Fruit fly (Drosophila melanogaster) whole organism, embryonic: ENCODE data around the gene Spt7.

Experiments
- C15 ChIP-seq: fragments of 200-800 bp; sonication (Bioruptor generic); IDR thresholded peaks from 3 replicates; pipeline ENCODE4 v1.3.6; 2022; ENCODE audit warnings: missing biosample characterization, missing genetic modification characterization
- CG10431 ChIP-seq: fragments of 200-800 bp; sonication (Bioruptor generic); optimal IDR thresholded peaks from 3 replicates; lab custom pipeline; 2018; ENCODE audit warnings: missing biosample characterization, mild to moderate bottlenecking, missing genetic modification characterization
- CG10959 ChIP-seq: fragments of 200-800 bp; sonication (Bioruptor generic); IDR thresholded peaks from 2 replicates; pipeline ENCODE4 v1.3.6; 2022; ENCODE audit warnings: missing biosample characterization, missing genetic modification characterization
- CG11085 ChIP-seq: fragments of 200-800 bp; sonication (Bioruptor generic); IDR thresholded peaks from 2 replicates; pipeline ENCODE4 v1.3.6; 2022; ENCODE audit warnings: missing biosample characterization, missing genetic modification characterization
- CG11456 ChIP-seq: fragments of 200-800 bp; sonication (Bioruptor generic); IDR thresholded peaks from 3 replicates; pipeline ENCODE4 v1.3.6; 2022; ENCODE audit warnings: missing biosample characterization, missing genetic modification characterization
- CG12219 ChIP-seq: fragments of 200-800 bp; sonication (Bioruptor generic); optimal IDR thresholded peaks from 3 replicates; lab custom pipeline; 2018; ENCODE audit warnings: missing biosample characterization, mild to moderate bottlenecking, missing genetic modification characterization
- CG1233 ChIP-seq: fragments of 200-800 bp; sonication (Bioruptor generic); optimal IDR thresholded peaks from 4 replicates; lab custom pipeline; 2018; ENCODE audit warnings: missing biosample characterization, mild to moderate bottlenecking, missing genetic modification characterization
- CG14050 ChIP-seq: fragments of 200-800 bp; sonication (Bioruptor generic); IDR thresholded peaks from 3 replicates; pipeline ENCODE4 v1.3.6; 2022; ENCODE audit warnings: missing biosample characterization, missing genetic modification characterization
- CG14667 ChIP-seq: fragments of 200-800 bp; sonication (Bioruptor generic); IDR thresholded peaks from 2 replicates; pipeline ENCODE4 v1.3.6; 2022; ENCODE audit warnings: missing biosample characterization, missing genetic modification characterization
- CG15269 ChIP-seq: fragments of 200-800 bp; sonication (Bioruptor generic); optimal IDR thresholded peaks from 2 replicates; lab custom pipeline; 2018; ENCODE audit warnings: missing biosample characterization, mild to moderate bottlenecking, missing genetic modification characterization, moderate library complexity
- CG17328 ChIP-seq: fragments of 200-800 bp; sonication (Bioruptor generic); IDR thresholded peaks from 2 replicates; pipeline ENCODE4 v1.3.6; 2022; ENCODE audit warnings: missing biosample characterization, missing genetic modification characterization
- CG17612 ChIP-seq: fragments of 200-800 bp; sonication (Bioruptor generic); IDR thresholded peaks from 2 replicates; pipeline ENCODE4 v1.3.6; 2022; ENCODE audit warnings: missing biosample characterization, missing genetic modification characterization
- CG2202 ChIP-seq: fragments of 200-800 bp; sonication (Bioruptor generic); optimal IDR thresholded peaks from 2 replicates; lab custom pipeline; 2018; ENCODE audit warnings: missing biosample characterization, mild to moderate bottlenecking, missing genetic modification characterization
- CG31224 ChIP-seq: fragments of 200-800 bp; sonication (Bioruptor generic); IDR thresholded peaks from 2 replicates; pipeline ENCODE4 v1.3.6; 2022; ENCODE audit warnings: missing biosample characterization, missing genetic modification characterization
- CG3163 ChIP-seq: fragments of 200-800 bp; sonication (Bioruptor generic); optimal IDR thresholded peaks from 3 replicates; lab custom pipeline; 2016; ENCODE audit warnings: missing biosample characterization, missing genetic modification characterization
- CG3281 ChIP-seq: fragments of 200-800 bp; sonication (Bioruptor generic); optimal IDR thresholded peaks from 3 replicates; lab custom pipeline; 2017; ENCODE audit warnings: missing biosample characterization, mild to moderate bottlenecking, missing genetic modification characterization
- CG33557 ChIP-seq: fragments of 200-800 bp; sonication (Bioruptor generic); optimal IDR thresholded peaks from 2 replicates; lab custom pipeline; 2019; ENCODE audit warnings: missing biosample characterization, mild to moderate bottlenecking, missing genetic modification characterization, moderate library complexity
- CG42726 ChIP-seq: fragments of 200-800 bp; sonication (Bioruptor generic); IDR thresholded peaks from 2 replicates; pipeline ENCODE4 v1.3.6; 2022; ENCODE audit warnings: missing biosample characterization, missing genetic modification characterization; ENCODE audit not compliant: partially characterized antibody
- CG5180 ChIP-seq: fragments of 200-800 bp; sonication (Bioruptor generic); optimal IDR thresholded peaks from 3 replicates; lab custom pipeline; 2017; ENCODE audit warnings: missing biosample characterization, missing genetic modification characterization, mild to moderate bottlenecking, moderate library complexity, missing genetic modification reagents
- CG7357 ChIP-seq: fragments of 200-800 bp; sonication (Bioruptor generic); IDR thresholded peaks from 3 replicates; pipeline ENCODE4 v1.3.6; 2022; ENCODE audit warnings: missing biosample characterization, missing genetic modification characterization
- CG7372 ChIP-seq: fragments of 200-800 bp; sonication (Bioruptor generic); IDR thresholded peaks from 2 replicates; pipeline ENCODE4 v1.3.6; 2022; ENCODE audit warnings: missing biosample characterization, missing genetic modification characterization
- CG8281 ChIP-seq: fragments of 200-800 bp; sonication (Bioruptor generic); optimal IDR thresholded peaks from 2 replicates; lab custom pipeline; 2018; ENCODE audit warnings: missing biosample characterization, mild to moderate bottlenecking, missing genetic modification characterization, moderate library complexity
- CG8290 ChIP-seq, 3 experiments: fragments of 200-800 bp; sonication (Bioruptor generic); optimal IDR thresholded peaks; 2 replicates each; lab custom pipeline; 2016 to 2019; ENCODE audit warnings: missing biosample characterization in 3 of 3, missing genetic modification characterization in 3 of 3, mild to moderate bottlenecking in 2 of 3, moderate library complexity in 1 of 3
- CG8478 ChIP-seq: fragments of >200 bp; optimal IDR thresholded peaks from 2 replicates; lab custom pipeline; 2018
- CG9215 ChIP-seq: fragments of 200-800 bp; sonication (Bioruptor generic); IDR thresholded peaks from 2 replicates; pipeline ENCODE4 v1.3.6; 2022; ENCODE audit warnings: missing biosample characterization, missing genetic modification characterization
- CTCF ChIP-seq: fragments of 200-800 bp; sonication (Bioruptor generic); optimal IDR thresholded peaks from 2 replicates; lab custom pipeline; 2017; ENCODE audit warnings: missing biosample characterization, mild to moderate bottlenecking, missing genetic modification characterization, moderate library complexity
- Dbx ChIP-seq: fragments of 200-800 bp; sonication (Bioruptor generic); IDR thresholded peaks from 3 replicates; pipeline ENCODE4 v1.3.6; 2022; ENCODE audit warnings: missing biosample characterization, missing genetic modification characterization
- ERR ChIP-seq: fragments of 200-800 bp; sonication (Bioruptor generic); optimal IDR thresholded peaks from 2 replicates; lab custom pipeline; 2016; ENCODE audit warnings: missing biosample characterization, missing genetic modification characterization
- GATAe ChIP-seq: fragments of 200-800 bp; sonication (Bioruptor generic); conservative IDR thresholded peaks from 2 replicates; pipeline ENCODE4 v1.3.6; 2022; ENCODE audit warnings: missing biosample characterization, missing genetic modification characterization
- Hey ChIP-seq: fragments of 200-800 bp; sonication (Bioruptor generic); optimal IDR thresholded peaks from 3 replicates; lab custom pipeline; 2018; ENCODE audit warnings: missing biosample characterization, mild to moderate bottlenecking, missing genetic modification characterization
- MBD-R2 ChIP-seq: fragments of 200-800 bp; sonication (Bioruptor generic); IDR thresholded peaks from 2 replicates; pipeline ENCODE4 v1.3.6; 2022; ENCODE audit warnings: missing biosample characterization, missing genetic modification characterization
- Med ChIP-seq: fragments of 200-800 bp; sonication (Bioruptor generic); peaks from one replicate; lab custom pipeline; 2016; ENCODE audit warnings: missing biosample characterization, missing genetic modification characterization, mild to moderate bottlenecking, inconsistent platforms, moderate library complexity
- Myb ChIP-seq: fragments of 200-800 bp; sonication (Bioruptor generic); optimal IDR thresholded peaks from 2 replicates; lab custom pipeline; 2016; ENCODE audit warnings: missing biosample characterization, missing genetic modification characterization
- NC2α ChIP-seq: fragments of 200-800 bp; sonication (Bioruptor generic); optimal IDR thresholded peaks from 2 replicates; lab custom pipeline; 2016; ENCODE audit warnings: missing biosample characterization, missing genetic modification characterization
- Nf-YB ChIP-seq: fragments of 200-800 bp; sonication (Bioruptor generic); optimal IDR thresholded peaks from 3 replicates; lab custom pipeline; 2019; ENCODE audit warnings: missing biosample characterization, mild to moderate bottlenecking, missing genetic modification characterization, moderate library complexity
- Sox102F ChIP-seq: fragments of 200-800 bp; sonication (Bioruptor generic); optimal IDR thresholded peaks from 2 replicates; lab custom pipeline; 2018; ENCODE audit warnings: missing biosample characterization, mild to moderate bottlenecking, missing genetic modification characterization, moderate library complexity
- Stat92E ChIP-seq, 3 experiments: fragments of >200 bp in 2 of 3; fragments of 200-800 bp in 1 of 3; sonication (Bioruptor generic) in 1 of 3; optimal IDR thresholded peaks; 2 replicates each; lab custom pipeline; 2017 to 2019; ENCODE audit warnings: missing biosample characterization in 3 of 3, missing genetic modification characterization in 3 of 3, mild to moderate bottlenecking in 1 of 3, moderate library complexity in 1 of 3
- danr ChIP-seq: fragments of 200-800 bp; sonication (Bioruptor generic); IDR thresholded peaks from 2 replicates; pipeline ENCODE4 v1.3.6; 2022; ENCODE audit warnings: missing biosample characterization, missing genetic modification characterization
- gce ChIP-seq: fragments of 200-800 bp; sonication (Bioruptor generic); IDR thresholded peaks from 3 replicates; pipeline ENCODE4 v1.3.6; 2022; ENCODE audit warnings: missing biosample characterization, missing genetic modification characterization
- gt ChIP-seq: fragments of 200-800 bp; sonication (Bioruptor generic); IDR thresholded peaks from 2 replicates; pipeline ENCODE4 v1.3.6; 2022; ENCODE audit warnings: missing biosample characterization, missing genetic modification characterization
- lab ChIP-seq: fragments of 200-800 bp; sonication (Bioruptor generic); optimal IDR thresholded peaks from 3 replicates; lab custom pipeline; 2017; ENCODE audit warnings: missing biosample characterization, missing genetic modification characterization, mild to moderate bottlenecking, moderate library complexity, missing genetic modification reagents
- nerfin-2 ChIP-seq: fragments of 200-800 bp; sonication (Bioruptor generic); IDR thresholded peaks from 2 replicates; pipeline ENCODE4 v1.3.6; 2022; ENCODE audit warnings: missing biosample characterization, missing genetic modification characterization; ENCODE audit not compliant: partially characterized antibody
- nmo ChIP-seq: fragments of 200-800 bp; sonication (Bioruptor generic); optimal IDR thresholded peaks from 2 replicates; lab custom pipeline; 2018; ENCODE audit warnings: missing biosample characterization, mild to moderate bottlenecking, missing genetic modification characterization, moderate library complexity
- oc ChIP-seq: fragments of 200-800 bp; sonication (Bioruptor generic); optimal IDR thresholded peaks from 2 replicates; lab custom pipeline; 2018; ENCODE audit warnings: missing biosample characterization, mild to moderate bottlenecking, missing genetic modification characterization, moderate library complexity
- onecut ChIP-seq: fragments of 200-800 bp; sonication (Bioruptor generic); IDR thresholded peaks from 2 replicates; pipeline ENCODE4 v1.3.6; 2022; ENCODE audit warnings: missing biosample characterization, missing genetic modification characterization
- sens-2 ChIP-seq: fragments of 200-800 bp; sonication (Bioruptor generic); IDR thresholded peaks from 2 replicates; pipeline ENCODE4 v1.3.6; 2022; ENCODE audit warnings: missing biosample characterization, missing genetic modification characterization
- sim ChIP-seq: fragments of 200-800 bp; sonication (Bioruptor generic); IDR thresholded peaks from 2 replicates; pipeline ENCODE4 v1.3.6; 2022; ENCODE audit warnings: missing biosample characterization, missing genetic modification characterization
- ssp ChIP-seq: fragments of 200-800 bp; sonication (Bioruptor generic); IDR thresholded peaks from 2 replicates; pipeline ENCODE4 v1.3.6; 2022; ENCODE audit warnings: missing biosample characterization, missing genetic modification characterization
- tup ChIP-seq: fragments of 200-800 bp; sonication (Bioruptor generic); optimal IDR thresholded peaks from 2 replicates; lab custom pipeline; 2016; ENCODE audit warnings: missing biosample characterization, mild to moderate bottlenecking, missing genetic modification characterization, moderate library complexity
- unc-4 ChIP-seq: fragments of 200-800 bp; sonication (Bioruptor generic); IDR thresholded peaks from 2 replicates; pipeline ENCODE4 v1.3.6; 2022; ENCODE audit warnings: missing biosample characterization, missing genetic modification characterization; ENCODE audit not compliant: partially characterized antibody
- wor ChIP-seq: fragments of 200-800 bp; sonication (Bioruptor generic); IDR thresholded peaks from 2 replicates; pipeline ENCODE4 v1.3.6; 2022; ENCODE audit warnings: missing biosample characterization, missing genetic modification characterization
- zf30C ChIP-seq: fragments of 200-800 bp; sonication (Bioruptor generic); optimal IDR thresholded peaks from 3 replicates; lab custom pipeline; 2018; ENCODE audit warnings: missing biosample characterization, mild to moderate bottlenecking, missing genetic modification characterization

The Spt7 gene

DNA sequence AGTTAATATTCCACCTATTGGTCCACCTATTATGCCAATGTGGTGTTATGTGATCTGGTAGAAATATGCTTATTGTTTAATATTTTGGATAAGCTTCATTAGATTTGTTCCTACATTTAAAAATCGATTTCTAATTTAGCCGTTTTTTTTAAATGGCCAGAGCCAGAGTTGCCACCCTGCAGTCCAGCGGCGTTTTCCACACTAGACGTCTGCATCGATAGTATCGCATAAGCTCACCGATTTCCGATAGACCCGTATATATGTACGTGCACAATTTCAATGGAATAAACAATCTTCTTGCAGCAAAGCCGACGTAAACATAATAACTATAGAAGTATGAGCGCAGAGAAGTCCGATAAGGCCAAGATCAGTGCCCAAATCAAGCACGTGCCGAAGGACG lies 8.3 kb upstream of the Spt7 start, which contains the start of gene Taf9 (continued):
- no peak for TF ChIP-seq CG15269 (tag; lab: Kevin White, UChicago)
- TF ChIP-seq CTCF (GFP tag; lab: Kevin White, UChicago), result no peak
- no peak for TF ChIP-seq tup (GFP tag; lab: Kevin White, UChicago)
- peak; percentile 93 for TF ChIP-seq onecut (GFP tag; lab: Robert Waterston, UW)
- peak; percentile 82 for TF ChIP-seq MBD-R2 (GFP tag; lab: Robert Waterston, UW)
- TF ChIP-seq nerfin-2 (GFP tag; lab: Robert Waterston, UW), result peak; percentile 84
- peak; percentile 88; the same call in 1 of the 2 replicates for TF ChIP-seq CG42726 (GFP tag; lab: Robert Waterston, UW)
- no peak for TF ChIP-seq Hey
- TF ChIP-seq CG17612 (GFP tag; lab: Robert Waterston, UW), result no peak
- TF ChIP-seq CG2202 (tag; lab: Kevin White, UChicago), result no peak
- TF ChIP-seq CG1233 (GFP tag; lab: Kevin White, UChicago), result no peak
- TF ChIP-seq CG8478 (lab: Kevin White, UChicago), result no peak
- TF ChIP-seq oc, result no peak
- no peak for TF ChIP-seq CG3163
- TF ChIP-seq ERR (GFP tag; lab: Kevin White, UChicago), result no peak
- TF ChIP-seq NC2α (GFP tag; lab: Kevin White, UChicago), result no peak
- peak in 1 of 3 experiments; percentile 0 for TF ChIP-seq Stat92E (GFP tag; optimal IDR thresholded peaks at IDR 0.05; lab: Kevin White, UChicago)
- TF ChIP-seq ssp, result no peak
- TF ChIP-seq C15 (GFP tag; lab: Robert Waterston, UW), result no peak
- TF ChIP-seq CG33557 (GFP tag; lab: Kevin White, UChicago), result no peak
- TF ChIP-seq CG31224 (GFP tag; lab: Robert Waterston, UW), result no peak
- no peak for TF ChIP-seq sim (GFP tag; lab: Robert Waterston, UW)
- peak; percentile 83 for TF ChIP-seq Med (GFP tag; lab: Kevin White, UChicago)
- TF ChIP-seq CG7357 (GFP tag; lab: Robert Waterston, UW), result no peak
- no peak for TF ChIP-seq CG7372 (GFP tag; lab: Robert Waterston, UW)
- no peak for TF ChIP-seq CG10959 (GFP tag; lab: Robert Waterston, UW)
- TF ChIP-seq CG12219, result no peak
- no peak for TF ChIP-seq gt
- no peak for TF ChIP-seq CG3281 (GFP tag; lab: Kevin White, UChicago)
- TF ChIP-seq CG8290 (GFP tag; optimal IDR thresholded peaks at IDR 0.05; lab: Kevin White, UChicago), result no peak
- TF ChIP-seq CG8290 (tag; optimal IDR thresholded peaks at IDR 0.05; lab: Kevin White, UChicago), result peak in 1 of 2 experiments; percentile 31
- TF ChIP-seq Dbx, result 0 out of 3 replicates have a peak, but pooled peaks have one; percentile 15
- TF ChIP-seq Myb (GFP tag; lab: Kevin White, UChicago), result peak; percentile 97
- no peak for TF ChIP-seq CG8281 (tag; lab: Kevin White, UChicago)
- peak; percentile 47 for TF ChIP-seq nmo (GFP tag; lab: Kevin White, UChicago)
- peak; percentile 89 for TF ChIP-seq unc-4
- no peak for TF ChIP-seq danr
- no peak for TF ChIP-seq CG9215 (GFP tag; lab: Robert Waterston, UW)
- TF ChIP-seq sens-2 (GFP tag; lab: Robert Waterston, UW), result no peak
- TF ChIP-seq CG5180 (GFP tag; lab: Kevin White, UChicago), result no peak
- no peak for TF ChIP-seq CG14667 (GFP tag; lab: Robert Waterston, UW)
- no peak for TF ChIP-seq CG17328 (GFP tag; lab: Robert Waterston, UW)
- TF ChIP-seq CG14050, result no peak
- no peak for TF ChIP-seq CG11456
- no peak for TF ChIP-seq zf30C
- no peak for TF ChIP-seq Nf-YB (GFP tag; lab: Kevin White, UChicago)
- no peak for TF ChIP-seq wor
- TF ChIP-seq Sox102F, result no peak
- TF ChIP-seq gce (GFP tag; lab: Robert Waterston, UW), result no peak
- TF ChIP-seq CG11085 (GFP tag; lab: Robert Waterston, UW), result no peak
- no peak for TF ChIP-seq GATAe (GFP tag; lab: Robert Waterston, UW)
- no peak for TF ChIP-seq CG10431 (GFP tag; lab: Kevin White, UChicago)
- no peak for TF ChIP-seq lab (GFP tag; lab: Kevin White, UChicago)
